Worm (Caenorhabditis elegans) whole organism, mixed stage, embryonic: Measurements from ENCODE around the gene vit-6.

Experiments used
- blmp-1 ChIP-seq: fragments of 150-350 bp; optimal IDR thresholded peaks from 2 replicates; lab custom pipeline; 2014; ENCODE audit warnings: missing biosample characterization, missing genetic modification characterization
- ceh-83 ChIP-seq: fragments of 200-800 bp; sonication (Bioruptor generic); optimal IDR thresholded peaks from 2 replicates; lab custom pipeline; 2018; ENCODE audit warnings: mild to moderate bottlenecking, missing genetic modification characterization, missing compliant biosample characterization
- ces-1 ChIP-seq: fragments of 150-350 bp; optimal IDR thresholded peaks from 2 replicates; lab custom pipeline; 2014; ENCODE audit warnings: missing biosample characterization, missing genetic modification reagents, missing genetic modification characterization
- hlh-1 ChIP-seq: fragments of 150-350 bp; optimal IDR thresholded peaks from 2 replicates; lab custom pipeline; 2014; ENCODE audit warnings: missing biosample characterization, missing genetic modification reagents, missing genetic modification characterization
- lsy-2 ChIP-seq: fragments of 150-350 bp; optimal IDR thresholded peaks from 2 replicates; lab custom pipeline; 2014; ENCODE audit warnings: missing biosample characterization, missing genetic modification characterization
- mep-1 ChIP-seq: fragments of 150-350 bp; optimal IDR thresholded peaks from 2 replicates; lab custom pipeline; 2017; ENCODE audit warnings: missing biosample characterization, missing genetic modification reagents, missing genetic modification characterization, inconsistent platforms
- nhr-237 ChIP-seq: fragments of 150-350 bp; optimal IDR thresholded peaks from 2 replicates; lab custom pipeline; 2014; ENCODE audit warnings: missing biosample characterization, missing genetic modification characterization
- nhr-28 ChIP-seq: fragments of 150-350 bp; optimal IDR thresholded peaks from 2 replicates; lab custom pipeline; 2014; ENCODE audit warnings: missing biosample characterization, missing genetic modification characterization
- snpc-4 ChIP-seq: fragments of 150-350 bp; optimal IDR thresholded peaks from 2 replicates; lab custom pipeline; 2014; ENCODE audit warnings: missing biosample characterization, missing genetic modification characterization
- unc-62 ChIP-seq: fragments of 150-350 bp; optimal IDR thresholded peaks from 2 replicates; lab custom pipeline; 2014; ENCODE audit warnings: missing biosample characterization, missing genetic modification reagents, missing genetic modification characterization

DNA sequence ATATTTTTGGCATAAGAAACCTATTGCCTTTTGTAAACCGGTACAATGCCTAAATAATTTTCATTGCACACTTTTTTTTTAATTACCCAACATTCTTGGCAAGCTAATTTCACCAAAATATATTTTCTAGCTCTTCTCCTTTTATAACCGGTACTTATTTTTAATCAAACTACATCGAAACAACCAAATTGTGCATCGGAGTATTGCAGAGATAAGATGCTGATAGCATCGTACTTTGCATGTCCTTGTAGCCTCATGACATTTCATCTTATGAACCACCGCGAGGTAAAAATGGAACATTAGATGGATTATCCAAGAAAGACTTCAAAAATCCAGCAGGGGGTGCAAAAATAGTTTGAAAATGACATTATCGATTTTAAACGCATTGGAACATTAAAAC is 5.7 kb upstream of the vit-6 start:
- TF ChIP-seq nhr-237 (tag; lab: Kevin White, UChicago) (no peak), mep-1 (tag; lab: Kevin White, UChicago) (no peak), ces-1 (GFP tag; lab: Kevin White, UChicago) (no peak), unc-62 (GFP tag; lab: Kevin White, UChicago) (no peak), lsy-2 (tag; lab: Kevin White, UChicago) (no peak), ceh-83 (GFP tag; lab: Kevin White, UChicago) (no peak), snpc-4 (tag; lab: Kevin White, UChicago) (no peak), nhr-28 (no peak), hlh-1 (no peak), blmp-1 (tag; lab: Kevin White, UChicago) (no peak)
